Worm (Caenorhabditis elegans) whole organism, L3 larva: Measurements from ENCODE around the gene abhd-14.

Experiments used
- R02D3.7 ChIP-seq: fragments of 150-350 bp; optimal IDR thresholded peaks from 2 replicates; lab custom pipeline; 2014; ENCODE audit warnings: missing biosample characterization, missing genetic modification characterization
- aly-2 ChIP-seq: fragments of 150-350 bp; optimal IDR thresholded peaks from 2 replicates; lab custom pipeline; 2014; ENCODE audit warnings: missing biosample characterization, missing genetic modification characterization
- ama-1 ChIP-seq: fragments of 150-350 bp; optimal IDR thresholded peaks from 2 replicates; lab custom pipeline; 2018
- ceh-16 ChIP-seq: sonication (generic microtip); optimal IDR thresholded peaks from 2 replicates; lab custom pipeline; 2017; ENCODE audit warnings: missing biosample characterization, missing genetic modification characterization
- ceh-28 ChIP-seq: fragments of 150-350 bp; optimal IDR thresholded peaks from 2 replicates; lab custom pipeline; 2014; ENCODE audit warnings: missing biosample characterization, missing genetic modification reagents, missing genetic modification characterization
- ceh-82 ChIP-seq: fragments of 150-350 bp; optimal IDR thresholded peaks from 2 replicates; lab custom pipeline; 2014; ENCODE audit warnings: missing biosample characterization, missing genetic modification characterization
- ceh-9 ChIP-seq: sonication (generic microtip); optimal IDR thresholded peaks from 2 replicates; lab custom pipeline; 2018; ENCODE audit warnings: missing biosample characterization, missing genetic modification characterization
- daf-12 ChIP-seq: fragments of 150-350 bp; optimal IDR thresholded peaks from 2 replicates; lab custom pipeline; 2014; ENCODE audit warnings: missing biosample characterization, missing genetic modification reagents, missing genetic modification characterization
- egl-27 ChIP-seq: sonication (generic microtip); optimal IDR thresholded peaks from 4 replicates; lab custom pipeline; 2017; ENCODE audit warnings: missing biosample characterization, missing genetic modification reagents, missing genetic modification characterization
- egl-5 ChIP-seq: fragments of 150-350 bp; optimal IDR thresholded peaks from 2 replicates; lab custom pipeline; 2017; ENCODE audit warnings: missing biosample characterization, missing genetic modification reagents, missing genetic modification characterization, inconsistent platforms
- elt-1 ChIP-seq: fragments of 150-350 bp; optimal IDR thresholded peaks from 2 replicates; lab custom pipeline; 2014; ENCODE audit warnings: missing biosample characterization, missing genetic modification characterization
- elt-2 ChIP-seq: sonication (generic microtip); optimal IDR thresholded peaks from 2 replicates; lab custom pipeline; 2016; ENCODE audit warnings: missing genetic modification reagents, mild to moderate bottlenecking, missing genetic modification characterization, missing compliant biosample characterization
- elt-3 ChIP-seq, 3 experiments: fragments of 150-350 bp in 1 of 3; sonication (generic microtip) in 2 of 3; optimal IDR thresholded peaks; 2 replicates in 2 of 3; 4 replicates in 1 of 3; lab custom pipeline; 2014 to 2017; ENCODE audit warnings: missing biosample characterization in 3 of 3, missing genetic modification characterization in 3 of 3
- eor-1 ChIP-seq, 2 experiments: fragments of 150-350 bp; optimal IDR thresholded peaks; 2 replicates each; lab custom pipeline; 2014 to 2018; ENCODE audit warnings: missing biosample characterization in 2 of 2, missing genetic modification characterization in 2 of 2
- fkh-10 ChIP-seq: sonication (generic microtip); optimal IDR thresholded peaks from 2 replicates; lab custom pipeline; 2017; ENCODE audit warnings: missing biosample characterization, missing genetic modification reagents, missing genetic modification characterization
- fkh-2 ChIP-seq: fragments of 150-350 bp; optimal IDR thresholded peaks from 2 replicates; lab custom pipeline; 2014; ENCODE audit warnings: missing biosample characterization, missing genetic modification reagents, missing genetic modification characterization
- fos-1 ChIP-seq: fragments of 150-350 bp; optimal IDR thresholded peaks from 2 replicates; lab custom pipeline; 2014; ENCODE audit warnings: missing biosample characterization, missing genetic modification characterization
- hmg-11 ChIP-seq: sonication (generic microtip); optimal IDR thresholded peaks from 2 replicates; lab custom pipeline; 2016; ENCODE audit warnings: missing genetic modification characterization, missing compliant biosample characterization
- jun-1 ChIP-seq: fragments of 150-350 bp; optimal IDR thresholded peaks from 2 replicates; lab custom pipeline; 2014; ENCODE audit warnings: missing biosample characterization, missing genetic modification reagents, missing genetic modification characterization
- lin-15B ChIP-seq: fragments of 150-350 bp; optimal IDR thresholded peaks from 2 replicates; lab custom pipeline; 2014; ENCODE audit warnings: missing biosample characterization, missing genetic modification characterization
- lin-39 ChIP-seq: fragments of 150-350 bp; optimal IDR thresholded peaks from 2 replicates; lab custom pipeline; 2018; ENCODE audit warnings: missing biosample characterization, missing genetic modification reagents, missing genetic modification characterization
- lsy-12 ChIP-seq: sonication (generic microtip); optimal IDR thresholded peaks from 2 replicates; lab custom pipeline; 2016; ENCODE audit warnings: mild to moderate bottlenecking, missing genetic modification characterization, missing compliant biosample characterization
- mdl-1 ChIP-seq: fragments of 150-350 bp; optimal IDR thresholded peaks from 2 replicates; lab custom pipeline; 2014; ENCODE audit warnings: missing biosample characterization, missing genetic modification characterization
- mml-1 ChIP-seq: fragments of 150-350 bp; sonication (generic microtip); optimal IDR thresholded peaks from 3 replicates; lab custom pipeline; 2014; ENCODE audit warnings: missing biosample characterization, missing genetic modification characterization
- nfya-1 ChIP-seq: sonication (generic microtip); optimal IDR thresholded peaks from 2 replicates; lab custom pipeline; 2017; ENCODE audit warnings: missing genetic modification characterization, mild to moderate bottlenecking, missing compliant biosample characterization, antibody characterized with exemption, moderate library complexity; ENCODE audit not compliant: insufficient read depth
- nhr-11 ChIP-seq: fragments of 150-350 bp; optimal IDR thresholded peaks from 2 replicates; lab custom pipeline; 2014; ENCODE audit warnings: missing biosample characterization, missing genetic modification characterization
- nhr-12 ChIP-seq: fragments of 150-350 bp; optimal IDR thresholded peaks from 2 replicates; lab custom pipeline; 2014; ENCODE audit warnings: missing biosample characterization, missing genetic modification characterization
- nhr-23 ChIP-seq: fragments of 150-350 bp; optimal IDR thresholded peaks from 2 replicates; lab custom pipeline; 2014; ENCODE audit warnings: missing biosample characterization, missing genetic modification reagents, missing genetic modification characterization
- nhr-237 ChIP-seq: fragments of 150-350 bp; optimal IDR thresholded peaks from 2 replicates; lab custom pipeline; 2014; ENCODE audit warnings: missing biosample characterization, missing genetic modification characterization
- nhr-25 ChIP-seq: sonication (generic microtip); optimal IDR thresholded peaks from 2 replicates; lab custom pipeline; 2017; ENCODE audit warnings: missing biosample characterization, missing genetic modification characterization
- nhr-28 ChIP-seq: fragments of 150-350 bp; optimal IDR thresholded peaks from 2 replicates; lab custom pipeline; 2014; ENCODE audit warnings: missing biosample characterization, missing genetic modification characterization
- nhr-43 ChIP-seq: sonication (generic microtip); optimal IDR thresholded peaks from 2 replicates; lab custom pipeline; 2016; ENCODE audit warnings: mild to moderate bottlenecking, missing genetic modification characterization, missing compliant biosample characterization; ENCODE audit not compliant: poor library complexity, severe bottlenecking
- nhr-67 ChIP-seq: fragments of 150-350 bp; optimal IDR thresholded peaks from 2 replicates; lab custom pipeline; 2014; ENCODE audit warnings: missing biosample characterization, missing genetic modification characterization
- nhr-76 ChIP-seq: fragments of 150-350 bp; sonication (generic microtip); optimal IDR thresholded peaks from 5 replicates; lab custom pipeline; 2014; ENCODE audit warnings: missing biosample characterization, missing genetic modification characterization
- nhr-77 ChIP-seq: fragments of 150-350 bp; optimal IDR thresholded peaks from 2 replicates; lab custom pipeline; 2014; ENCODE audit warnings: missing biosample characterization, missing genetic modification characterization
- pha-4 ChIP-seq: fragments of 150-350 bp; optimal IDR thresholded peaks from 2 replicates; lab custom pipeline; 2014; ENCODE audit warnings: missing biosample characterization, missing genetic modification reagents, missing genetic modification characterization
- pqm-1 ChIP-seq: fragments of 150-350 bp; optimal IDR thresholded peaks from 2 replicates; lab custom pipeline; 2017; ENCODE audit warnings: missing biosample characterization, missing genetic modification characterization, inconsistent platforms
- sea-2 ChIP-seq: fragments of 150-350 bp; sonication (generic microtip); optimal IDR thresholded peaks from 4 replicates; lab custom pipeline; 2014; ENCODE audit warnings: missing biosample characterization, missing genetic modification reagents, missing genetic modification characterization
- skn-1 ChIP-seq: fragments of 150-350 bp; optimal IDR thresholded peaks from 2 replicates; lab custom pipeline; 2014; ENCODE audit warnings: missing biosample characterization, missing genetic modification characterization
- snpc-4 ChIP-seq: fragments of 150-350 bp; optimal IDR thresholded peaks from 2 replicates; lab custom pipeline; 2014; ENCODE audit warnings: missing biosample characterization, missing genetic modification characterization
- tbx-2 ChIP-seq: sonication (generic microtip); optimal IDR thresholded peaks from 2 replicates; lab custom pipeline; 2016; ENCODE audit warnings: mild to moderate bottlenecking, missing genetic modification characterization, missing compliant biosample characterization
- unc-39 ChIP-seq: sonication (generic microtip); optimal IDR thresholded peaks from 4 replicates; lab custom pipeline; 2017; ENCODE audit warnings: missing biosample characterization, missing genetic modification characterization
- unc-62 ChIP-seq: fragments of 150-350 bp; sonication (generic microtip); optimal IDR thresholded peaks from 4 replicates; lab custom pipeline; 2014; ENCODE audit warnings: missing biosample characterization, missing genetic modification reagents, missing genetic modification characterization
- zag-1 ChIP-seq: fragments of 150-350 bp; optimal IDR thresholded peaks from 2 replicates; lab custom pipeline; 2014; ENCODE audit warnings: missing biosample characterization, missing genetic modification characterization
- ztf-4 ChIP-seq: fragments of 150-350 bp; optimal IDR thresholded peaks from 2 replicates; lab custom pipeline; 2014; ENCODE audit warnings: missing biosample characterization, missing genetic modification characterization

The abhd-14 gene

ce11 chrIV:1070383-1070782 is 40.5 kb upstream of the abhd-14 start (continued):
- TF ChIP-seq nhr-11 (peak; percentile 74), nhr-43 (no peak), nhr-23 (tag; lab: Kevin White, UChicago) (peak; percentile 15), mml-1 (tag; lab: Kevin White, UChicago) (no peak), lin-15B (tag; lab: Kevin White, UChicago) (peak; percentile 68), ztf-4 (no peak), egl-27 (tag; lab: Kevin White, UChicago) (no peak), nhr-28 (tag; lab: Kevin White, UChicago) (no peak)

- TF ChIP-seq ceh-82 = no peak
- TF ChIP-seq pha-4 (tag; lab: Kevin White, UChicago) = peak; percentile 17
- peak; percentile 35 for TF ChIP-seq lin-39 (tag; lab: Kevin White, UChicago)
- no peak for TF ChIP-seq fkh-2 (tag; lab: Kevin White, UChicago)
- TF ChIP-seq, all 47 proteins: peak for 2
Observed at ce11 chrIV:1068730-1069244, 38.9 kb upstream of the abhd-14 start.

- no peak for TF ChIP-seq daf-12 (tag; lab: Kevin White, UChicago)
- TF ChIP-seq hmg-11 (tag; lab: Kevin White, UChicago) = peak; percentile 33
- no peak for TF ChIP-seq ceh-28 (tag; lab: Kevin White, UChicago)
- TF ChIP-seq sea-2 (GFP tag; lab: Kevin White, UChicago) = no peak
- no peak for TF ChIP-seq mdl-1 (tag; lab: Kevin White, UChicago)
- no peak for TF ChIP-seq unc-39 (tag; lab: Kevin White, UChicago)
- peak; percentile 1 for TF ChIP-seq pha-4 (tag; lab: Kevin White, UChicago)
- no peak for TF ChIP-seq nhr-43
- TF ChIP-seq tbx-2 = peak; percentile 19
- no peak for TF ChIP-seq ceh-16
- no peak for TF ChIP-seq nhr-76
- no peak for TF ChIP-seq nhr-25
- peak; percentile 70 for TF ChIP-seq lin-39 (tag; lab: Kevin White, UChicago)
- no peak for TF ChIP-seq snpc-4 (tag; lab: Kevin White, UChicago)
- no peak for TF ChIP-seq mml-1 (tag; lab: Kevin White, UChicago)
- TF ChIP-seq pqm-1 (tag; lab: Kevin White, UChicago) = no peak
- peak; percentile 74 for TF ChIP-seq nfya-1 (tag; lab: Kevin White, UChicago)
- TF ChIP-seq elt-3 (tag; optimal IDR thresholded peaks at IDR 0.05; lab: Kevin White, UChicago) = no peak
- TF ChIP-seq fkh-2 (tag; lab: Kevin White, UChicago) = no peak
- TF ChIP-seq ceh-9 (tag; lab: Kevin White, UChicago) = no peak
- no peak for TF ChIP-seq nhr-23 (tag; lab: Kevin White, UChicago)
- TF ChIP-seq fkh-10 = no peak
- no peak for TF ChIP-seq R02D3.7 (tag; lab: Kevin White, UChicago)
- TF ChIP-seq egl-27 (tag; lab: Kevin White, UChicago) = no peak
- TF ChIP-seq nhr-67 (tag; lab: Kevin White, UChicago) = no peak
- TF ChIP-seq fos-1 = no peak
- peak; percentile 11 for TF ChIP-seq nhr-11
- TF ChIP-seq jun-1 (tag; lab: Kevin White, UChicago) = peak; percentile 21
- no peak for TF ChIP-seq nhr-28 (tag; lab: Kevin White, UChicago)
- TF ChIP-seq skn-1 (tag; lab: Kevin White, UChicago) = peak; percentile 1
- TF ChIP-seq unc-62 (GFP tag; lab: Kevin White, UChicago) = no peak
- TF ChIP-seq ceh-82 = no peak
- peak; percentile 31 for TF ChIP-seq elt-2 (tag; lab: Kevin White, UChicago)
- no peak for TF ChIP-seq nhr-77 (tag; lab: Kevin White, UChicago)
- TF ChIP-seq lsy-12 (tag; lab: Kevin White, UChicago) = peak; percentile 47
- no peak for TF ChIP-seq nhr-12 (tag; lab: Kevin White, UChicago)
- no peak for TF ChIP-seq ama-1 (lab: Kevin White, UChicago)
- no peak for TF ChIP-seq ztf-4
- TF ChIP-seq lin-15B (tag; lab: Kevin White, UChicago) = peak; percentile 8
- TF ChIP-seq zag-1 (tag; lab: Kevin White, UChicago) = no peak
- peak; percentile 57 for TF ChIP-seq egl-5 (tag; lab: Kevin White, UChicago)
- no peak for TF ChIP-seq eor-1 (tag; optimal IDR thresholded peaks at IDR 0.05; lab: Kevin White, UChicago)
- TF ChIP-seq aly-2 (tag; lab: Kevin White, UChicago) = no peak
- no peak for TF ChIP-seq nhr-237
- TF ChIP-seq elt-1 (tag; lab: Kevin White, UChicago) = no peak
Observed at ce11 chrIV:1067430-1067829, 37.6 kb upstream of the abhd-14 start, which contains the start of gene znf-782. TSS of gene znf-782 (minus strand) at chrIV:1067525.
